Fruit fly (Drosophila melanogaster) whole organism, embryonic: Measurements from ENCODE around the gene snz.

Experiments
- CG10147 ChIP-seq: fragments of 200-800 bp; sonication (Bioruptor generic); optimal IDR thresholded peaks from 2 replicates; lab custom pipeline; 2019; ENCODE audit warnings: missing biosample characterization, mild to moderate bottlenecking, missing genetic modification characterization, moderate library complexity
- CG10462 ChIP-seq: fragments of 200-800 bp; sonication (Bioruptor generic); optimal IDR thresholded peaks from 2 replicates; lab custom pipeline; 2016; ENCODE audit warnings: missing biosample characterization, missing genetic modification characterization
- CG11085 ChIP-seq: fragments of 200-800 bp; sonication (Bioruptor generic); IDR thresholded peaks from 2 replicates; pipeline ENCODE4 v1.3.6; 2022; ENCODE audit warnings: missing biosample characterization, missing genetic modification characterization
- CG11696 ChIP-seq: fragments of 200-800 bp; sonication (Bioruptor generic); IDR thresholded peaks from 2 replicates; pipeline ENCODE4 v1.3.6; 2022; ENCODE audit warnings: missing biosample characterization, missing genetic modification characterization
- CG11723 ChIP-seq: fragments of 200-800 bp; sonication (Bioruptor generic); optimal IDR thresholded peaks from 2 replicates; lab custom pipeline; 2017; ENCODE audit warnings: missing biosample characterization, mild to moderate bottlenecking, missing genetic modification characterization
- CG13287 ChIP-seq: fragments of 200-800 bp; sonication (Bioruptor generic); IDR thresholded peaks from 2 replicates; pipeline ENCODE4 v1.3.6; 2022; ENCODE audit warnings: missing biosample characterization, missing genetic modification characterization; ENCODE audit not compliant: partially characterized antibody
- CG14710 ChIP-seq: fragments of 200-800 bp; sonication (Bioruptor generic); optimal IDR thresholded peaks from 3 replicates; lab custom pipeline; 2019; ENCODE audit warnings: missing biosample characterization, mild to moderate bottlenecking, missing genetic modification characterization, moderate library complexity
- CG15269 ChIP-seq: fragments of 200-800 bp; sonication (Bioruptor generic); optimal IDR thresholded peaks from 2 replicates; lab custom pipeline; 2018; ENCODE audit warnings: missing biosample characterization, mild to moderate bottlenecking, missing genetic modification characterization, moderate library complexity
- CG15601 ChIP-seq: fragments of 200-800 bp; sonication (Bioruptor generic); optimal IDR thresholded peaks from 3 replicates; lab custom pipeline; 2019; ENCODE audit warnings: missing biosample characterization, mild to moderate bottlenecking, missing genetic modification characterization, moderate library complexity
- CG17328 ChIP-seq: fragments of 200-800 bp; sonication (Bioruptor generic); IDR thresholded peaks from 2 replicates; pipeline ENCODE4 v1.3.6; 2022; ENCODE audit warnings: missing biosample characterization, missing genetic modification characterization
- CG17359 ChIP-seq: fragments of 200-800 bp; sonication (Bioruptor generic); optimal IDR thresholded peaks from 3 replicates; lab custom pipeline; 2018; ENCODE audit warnings: missing biosample characterization, mild to moderate bottlenecking, missing genetic modification characterization, moderate library complexity
- CG18476 ChIP-seq: fragments of 200-800 bp; sonication (Bioruptor generic); optimal IDR thresholded peaks from 2 replicates; lab custom pipeline; 2016; ENCODE audit warnings: missing biosample characterization, mild to moderate bottlenecking, missing genetic modification characterization
- CG2120 ChIP-seq: fragments of 200-800 bp; sonication (Bioruptor generic); optimal IDR thresholded peaks from 3 replicates; lab custom pipeline; 2016; ENCODE audit warnings: missing biosample characterization, missing genetic modification characterization
- CG32772 ChIP-seq: fragments of 200-800 bp; sonication (Bioruptor generic); IDR thresholded peaks from 2 replicates; pipeline ENCODE4 v1.3.6; 2022; ENCODE audit warnings: missing biosample characterization, missing genetic modification characterization
- CG4360 ChIP-seq: fragments of 200-800 bp; sonication (Bioruptor generic); IDR thresholded peaks from 2 replicates; pipeline ENCODE4 v1.3.6; 2022; ENCODE audit warnings: missing biosample characterization, missing genetic modification characterization
- CG43689 ChIP-seq: fragments of 200-800 bp; sonication (Bioruptor generic); IDR thresholded peaks from 2 replicates; pipeline ENCODE4 v1.3.6; 2022; ENCODE audit warnings: missing biosample characterization, missing genetic modification characterization
- CG4854 ChIP-seq: fragments of 200-800 bp; sonication (Bioruptor generic); optimal IDR thresholded peaks from 2 replicates; lab custom pipeline; 2016; ENCODE audit warnings: missing biosample characterization, missing genetic modification characterization, inconsistent platforms
- CG6689 ChIP-seq: fragments of 200-800 bp; sonication (Bioruptor generic); IDR thresholded peaks from 2 replicates; pipeline ENCODE4 v1.3.6; 2022; ENCODE audit warnings: missing biosample characterization, missing genetic modification characterization
- CG7786 ChIP-seq: fragments of 200-800 bp; sonication (Bioruptor generic); optimal IDR thresholded peaks from 2 replicates; lab custom pipeline; 2016; ENCODE audit warnings: missing biosample characterization, missing genetic modification characterization
- CG9817 ChIP-seq: fragments of 200-800 bp; sonication (Bioruptor generic); optimal IDR thresholded peaks from 2 replicates; lab custom pipeline; 2018; ENCODE audit warnings: missing biosample characterization, mild to moderate bottlenecking, missing genetic modification characterization, moderate library complexity
- CHES-1-like ChIP-seq: fragments of 200-800 bp; sonication (Bioruptor generic); optimal IDR thresholded peaks from 2 replicates; lab custom pipeline; 2016; ENCODE audit warnings: missing biosample characterization, missing genetic modification characterization
- CTCF ChIP-seq: fragments of 200-800 bp; sonication (Bioruptor generic); optimal IDR thresholded peaks from 2 replicates; lab custom pipeline; 2017; ENCODE audit warnings: missing biosample characterization, mild to moderate bottlenecking, missing genetic modification characterization, moderate library complexity
- CrebB ChIP-seq: fragments of 200-800 bp; sonication (Bioruptor generic); optimal IDR thresholded peaks from 3 replicates; lab custom pipeline; 2018; ENCODE audit warnings: missing biosample characterization, mild to moderate bottlenecking, missing genetic modification characterization
- Dip3 ChIP-seq: fragments of 200-800 bp; sonication (Bioruptor generic); optimal IDR thresholded peaks from 3 replicates; lab custom pipeline; 2016; ENCODE audit warnings: missing biosample characterization, missing genetic modification characterization
- ERR ChIP-seq: fragments of 200-800 bp; sonication (Bioruptor generic); optimal IDR thresholded peaks from 2 replicates; lab custom pipeline; 2016; ENCODE audit warnings: missing biosample characterization, missing genetic modification characterization
- Elba2 ChIP-seq: fragments of 200-800 bp; sonication (Bioruptor generic); optimal IDR thresholded peaks from 3 replicates; lab custom pipeline; 2016; ENCODE audit warnings: missing biosample characterization, missing genetic modification characterization
- HLH54F ChIP-seq: fragments of 200-800 bp; sonication (Bioruptor generic); optimal IDR thresholded peaks from 3 replicates; lab custom pipeline; 2016; ENCODE audit warnings: missing biosample characterization, missing genetic modification characterization
- Hmr ChIP-seq: fragments of 200-800 bp; sonication (Bioruptor generic); optimal IDR thresholded peaks from 3 replicates; lab custom pipeline; 2017; ENCODE audit warnings: mild to moderate bottlenecking, missing biosample characterization, missing genetic modification reagents, missing genetic modification characterization
- Hr78 ChIP-seq, 2 experiments: fragments of 200-800 bp in 1 of 2; fragments of >200 bp in 1 of 2; sonication (Bioruptor generic) in 1 of 2; optimal IDR thresholded peaks; 2 replicates each; lab custom pipeline; 2017 to 2019; ENCODE audit warnings: missing biosample characterization in 2 of 2, missing genetic modification characterization in 2 of 2, mild to moderate bottlenecking in 1 of 2, moderate library complexity in 1 of 2
- Nf-YB ChIP-seq: fragments of 200-800 bp; sonication (Bioruptor generic); optimal IDR thresholded peaks from 3 replicates; lab custom pipeline; 2019; ENCODE audit warnings: missing biosample characterization, mild to moderate bottlenecking, missing genetic modification characterization, moderate library complexity
- Poxn ChIP-seq: fragments of 200-800 bp; sonication (Bioruptor generic); IDR thresholded peaks from 2 replicates; pipeline ENCODE4 v1.3.6; 2022; ENCODE audit warnings: missing biosample characterization, missing genetic modification characterization
- Ravus ChIP-seq: fragments of 200-800 bp; sonication (Bioruptor generic); IDR thresholded peaks from 2 replicates; pipeline ENCODE4 v1.3.6; 2022; ENCODE audit warnings: missing biosample characterization, missing genetic modification characterization
- Six4 ChIP-seq: fragments of 200-800 bp; sonication (Bioruptor generic); optimal IDR thresholded peaks from 2 replicates; lab custom pipeline; 2016; ENCODE audit warnings: missing biosample characterization, missing genetic modification characterization
- abd-A ChIP-seq: fragments of 200-800 bp; sonication (Bioruptor generic); optimal IDR thresholded peaks from 3 replicates; lab custom pipeline; 2019; ENCODE audit warnings: missing biosample characterization, mild to moderate bottlenecking, missing genetic modification characterization, moderate library complexity
- ac ChIP-seq: fragments of 200-800 bp; sonication (Bioruptor generic); optimal IDR thresholded peaks from 3 replicates; lab custom pipeline; 2017; ENCODE audit warnings: missing biosample characterization, mild to moderate bottlenecking, missing genetic modification characterization
- al ChIP-seq: fragments of 200-800 bp; sonication (Bioruptor generic); IDR thresholded peaks from 2 replicates; pipeline ENCODE4 v1.3.6; 2022; ENCODE audit warnings: missing biosample characterization, missing genetic modification characterization
- bigmax ChIP-seq: fragments of 200-800 bp; sonication (Bioruptor generic); optimal IDR thresholded peaks from 2 replicates; lab custom pipeline; 2018; ENCODE audit warnings: missing biosample characterization, mild to moderate bottlenecking, missing genetic modification characterization
- chinmo ChIP-seq: fragments of 200-800 bp; sonication (Bioruptor generic); IDR thresholded peaks from 4 replicates; pipeline ENCODE4 v1.3.6; 2022; ENCODE audit warnings: missing biosample characterization, missing genetic modification characterization; ENCODE audit not compliant: partially characterized antibody
- da ChIP-seq: fragments of 200-800 bp; sonication (Bioruptor generic); optimal IDR thresholded peaks from 2 replicates; lab custom pipeline; 2016; ENCODE audit warnings: missing biosample characterization, missing genetic modification characterization
- dan ChIP-seq: fragments of 200-800 bp; sonication (Bioruptor generic); IDR thresholded peaks from 2 replicates; pipeline ENCODE4 v1.3.6; 2022; ENCODE audit warnings: missing biosample characterization, missing genetic modification characterization
- hb ChIP-seq: fragments of 200-800 bp; sonication (Bioruptor generic); IDR thresholded peaks from 3 replicates; pipeline ENCODE4 v1.3.6; 2022; ENCODE audit warnings: missing biosample characterization, missing genetic modification characterization; ENCODE audit not compliant: partially characterized antibody
- jumu ChIP-seq: fragments of 200-800 bp; sonication (Bioruptor generic); optimal IDR thresholded peaks from 3 replicates; lab custom pipeline; 2016; ENCODE audit warnings: missing biosample characterization, missing genetic modification characterization
- nerfin-2 ChIP-seq: fragments of 200-800 bp; sonication (Bioruptor generic); IDR thresholded peaks from 2 replicates; pipeline ENCODE4 v1.3.6; 2022; ENCODE audit warnings: missing biosample characterization, missing genetic modification characterization; ENCODE audit not compliant: partially characterized antibody
- oc ChIP-seq: fragments of 200-800 bp; sonication (Bioruptor generic); optimal IDR thresholded peaks from 2 replicates; lab custom pipeline; 2018; ENCODE audit warnings: missing biosample characterization, mild to moderate bottlenecking, missing genetic modification characterization, moderate library complexity
- org-1 ChIP-seq: fragments of 200-800 bp; sonication (Bioruptor generic); optimal IDR thresholded peaks from 2 replicates; lab custom pipeline; 2017; ENCODE audit warnings: missing biosample characterization, missing genetic modification characterization
- run ChIP-seq: fragments of 200-800 bp; sonication (Bioruptor generic); optimal IDR thresholded peaks from 3 replicates; lab custom pipeline; 2018; ENCODE audit warnings: missing biosample characterization, mild to moderate bottlenecking, missing genetic modification characterization
- tin ChIP-seq: fragments of 200-800 bp; sonication (Bioruptor generic); optimal IDR thresholded peaks from 3 replicates; lab custom pipeline; 2016; ENCODE audit warnings: missing biosample characterization, missing genetic modification characterization
- unpg ChIP-seq: fragments of 200-800 bp; sonication (Bioruptor generic); optimal IDR thresholded peaks from 3 replicates; lab custom pipeline; 2018; ENCODE audit warnings: missing biosample characterization, mild to moderate bottlenecking, missing genetic modification characterization, moderate library complexity

Gene snz

DNA sequence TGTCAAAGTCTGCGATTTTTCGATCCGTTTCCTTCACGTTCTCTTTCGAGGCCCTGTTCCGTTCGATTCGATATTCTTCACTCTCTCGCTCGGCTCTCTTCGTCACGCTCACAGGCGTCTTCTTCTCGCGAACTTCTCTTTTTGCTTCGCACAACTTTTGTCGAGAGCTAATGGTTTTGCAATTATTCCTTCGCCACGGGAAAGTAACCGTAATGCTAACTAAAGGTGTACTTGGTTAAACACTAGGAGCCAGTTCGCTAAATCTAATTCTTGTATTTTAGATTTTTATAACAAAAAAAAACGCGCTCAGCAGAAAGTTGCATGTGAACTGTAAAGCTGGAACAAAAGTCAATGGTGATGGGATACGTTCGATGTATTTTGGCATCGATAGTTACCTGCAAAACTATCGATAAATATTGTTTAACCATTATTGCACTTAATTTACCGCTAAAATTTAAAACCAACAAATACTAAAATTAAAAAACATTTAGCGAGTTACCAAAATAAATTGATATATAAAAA, 19.2 kb downstream of the snz start, which contains the start of gene mahe (continued):
- TF ChIP-seq CG11723 (GFP tag; lab: Kevin White, UChicago) (no peak), CG7786 (GFP tag; lab: Kevin White, UChicago) (no peak), CG17359 (tag; lab: Kevin White, UChicago) (no peak), HLH54F (GFP tag; lab: Kevin White, UChicago) (no peak)

dm6 chrX:7933210-7933915, 21.5 kb downstream of the snz start, which contains the start of the genes Dhdds and RpS14a:
Gene Dhdds, minus strand, starts transcription at chrX:7933351.
Gene RpS14a, plus strand, starts transcription at chrX:7933742.
- TF ChIP-seq Elba2 (GFP tag; lab: Kevin White, UChicago), result peak; percentile 25
- TF ChIP-seq Dip3, result no peak
- no peak for TF ChIP-seq CG11696 (GFP tag; lab: Robert Waterston, UW)
- TF ChIP-seq nerfin-2, result peak; percentile 24; the same call in 1 of the 2 replicates
- no peak for TF ChIP-seq ERR (GFP tag; lab: Kevin White, UChicago)
- no peak for TF ChIP-seq abd-A (tag; lab: Kevin White, UChicago)
- no peak for TF ChIP-seq ac
- TF ChIP-seq hb (GFP tag; lab: Robert Waterston, UW), result peak; percentile 75; the same call in 2 of the 3 replicates
- peak; percentile 24 for TF ChIP-seq jumu (GFP tag; lab: Kevin White, UChicago)
- TF ChIP-seq CG6689 (GFP tag; lab: Robert Waterston, UW), result no peak
- TF ChIP-seq chinmo, result no peak
- no peak for TF ChIP-seq CG10462 (GFP tag; lab: Kevin White, UChicago)
- peak; percentile 83 for TF ChIP-seq Hmr (GFP tag; lab: Kevin White, UChicago)
- TF ChIP-seq da, result no peak
- TF ChIP-seq CG4360 (GFP tag; lab: Robert Waterston, UW), result no peak
- TF ChIP-seq CG15269, result peak; percentile 38
- no peak for TF ChIP-seq bigmax
- no peak for TF ChIP-seq CG9817 (tag; lab: Kevin White, UChicago)
- peak; percentile 72 for TF ChIP-seq CG10147 (GFP tag; lab: Kevin White, UChicago)
- no peak for TF ChIP-seq al (GFP tag; lab: Robert Waterston, UW)
- TF ChIP-seq Six4 (GFP tag; lab: Kevin White, UChicago), result peak; percentile 11
- peak; percentile 61 for TF ChIP-seq CG17328 (GFP tag; lab: Robert Waterston, UW)
- TF ChIP-seq org-1, result peak; percentile 54
- TF ChIP-seq CrebB (tag; lab: Kevin White, UChicago), result peak; percentile 52
- TF ChIP-seq CG43689 (GFP tag; lab: Robert Waterston, UW), result no peak
- no peak for TF ChIP-seq oc
- TF ChIP-seq dan (GFP tag; lab: Robert Waterston, UW), result no peak
- peak; percentile 74 for TF ChIP-seq CG15601 (tag; lab: Kevin White, UChicago)
- TF ChIP-seq Nf-YB (GFP tag; lab: Kevin White, UChicago), result peak; percentile 18
- TF ChIP-seq CG4854 (GFP tag; lab: Kevin White, UChicago), result peak; percentile 29
- TF ChIP-seq run (tag; lab: Kevin White, UChicago), result no peak
- peak; percentile 25 for TF ChIP-seq CG2120
- TF ChIP-seq CG14710 (tag; lab: Kevin White, UChicago), result peak; percentile 90
- TF ChIP-seq CG32772 (GFP tag; lab: Robert Waterston, UW), result no peak
- no peak for TF ChIP-seq Poxn (GFP tag; lab: Robert Waterston, UW)
- peak; percentile 17 for TF ChIP-seq tin (GFP tag; lab: Kevin White, UChicago)
- peak; percentile 50 for TF ChIP-seq unpg
- TF ChIP-seq Ravus (GFP tag; lab: Robert Waterston, UW), result no peak
- no peak for TF ChIP-seq Hr78 (GFP tag; optimal IDR thresholded peaks at IDR 0.05; lab: Kevin White, UChicago)
- TF ChIP-seq CG18476 (GFP tag; lab: Kevin White, UChicago), result peak; percentile 44
- peak; percentile 37 for TF ChIP-seq CTCF
- peak; percentile 76 for TF ChIP-seq CG13287
- no peak for TF ChIP-seq CG11085 (GFP tag; lab: Robert Waterston, UW)
- TF ChIP-seq CHES-1-like, result peak; percentile 72
